Fruit fly (Drosophila melanogaster) whole organism: ENCODE data around the gene CG33483.

Source experiments
- CG8478 ChIP-seq: fragments of >200 bp; optimal IDR thresholded peaks from 2 replicates; lab custom pipeline; 2018; ENCODE audit warnings: inconsistent platforms
- pan ChIP-seq: fragments of >200 bp; optimal IDR thresholded peaks from 2 replicates; lab custom pipeline; 2017
- psq ChIP-seq: fragments of >200 bp; optimal IDR thresholded peaks from 2 replicates; lab custom pipeline; 2017
- usp ChIP-seq: fragments of >200 bp; optimal IDR thresholded peaks from 2 replicates; lab custom pipeline; 2017; ENCODE audit warnings: missing biosample characterization, missing genetic modification characterization, mixed read lengths

- no peak for TF ChIP-seq CG8478 (lab: Kevin White, UChicago)
- no peak for TF ChIP-seq psq (lab: Kevin White, UChicago)
- no peak for TF ChIP-seq pan (lab: Kevin White, UChicago)
- no peak for TF ChIP-seq usp (GFP tag; lab: Kevin White, UChicago)
These were observed 46.8 kb downstream of the CG33483 start for dm6 chr3R:30855176-30855575.
